Worm (Caenorhabditis elegans) whole organism, mixed stage, embryonic: ENCODE data around the gene nhr-280.

Experiments used
- M03D4.4 ChIP-seq: sonication (generic microtip); optimal IDR thresholded peaks from 2 replicates; lab custom pipeline; 2017; ENCODE audit warnings: mild to moderate bottlenecking, missing genetic modification characterization, missing compliant biosample characterization
- blmp-1 ChIP-seq: fragments of 150-350 bp; optimal IDR thresholded peaks from 2 replicates; lab custom pipeline; 2014; ENCODE audit warnings: missing biosample characterization, missing genetic modification characterization
- drap-1 ChIP-seq: fragments of 200-800 bp; sonication (Bioruptor generic); optimal IDR thresholded peaks from 3 replicates; lab custom pipeline; 2018; ENCODE audit warnings: mild to moderate bottlenecking, missing genetic modification characterization, missing compliant biosample characterization
- elt-3 ChIP-seq: fragments of 150-350 bp; optimal IDR thresholded peaks from 2 replicates; lab custom pipeline; 2014; ENCODE audit warnings: missing biosample characterization, missing genetic modification characterization
- flh-1 ChIP-seq: fragments of 200-800 bp; sonication (Bioruptor generic); optimal IDR thresholded peaks from 2 replicates; lab custom pipeline; 2018; ENCODE audit warnings: mild to moderate bottlenecking, missing genetic modification characterization, moderate library complexity, missing compliant biosample characterization
- lin-32 ChIP-seq: fragments of 200-800 bp; sonication (Bioruptor generic); optimal IDR thresholded peaks from 2 replicates; lab custom pipeline; 2018; ENCODE audit warnings: mild to moderate bottlenecking, missing genetic modification characterization, missing compliant biosample characterization
- mep-1 ChIP-seq: fragments of 150-350 bp; optimal IDR thresholded peaks from 2 replicates; lab custom pipeline; 2017; ENCODE audit warnings: missing biosample characterization, missing genetic modification reagents, missing genetic modification characterization, inconsistent platforms
- nhr-237 ChIP-seq: fragments of 150-350 bp; optimal IDR thresholded peaks from 2 replicates; lab custom pipeline; 2014; ENCODE audit warnings: missing biosample characterization, missing genetic modification characterization
- nhr-28 ChIP-seq: fragments of 150-350 bp; optimal IDR thresholded peaks from 2 replicates; lab custom pipeline; 2014; ENCODE audit warnings: missing biosample characterization, missing genetic modification characterization
- nhr-76 ChIP-seq: sonication (generic microtip); optimal IDR thresholded peaks from 2 replicates; lab custom pipeline; 2017; ENCODE audit warnings: missing biosample characterization, missing genetic modification characterization
- pha-4 ChIP-seq: fragments of 150-350 bp; optimal IDR thresholded peaks from 2 replicates; lab custom pipeline; 2018; ENCODE audit warnings: missing biosample characterization, missing genetic modification reagents, missing genetic modification characterization
- snpc-4 ChIP-seq: fragments of 150-350 bp; optimal IDR thresholded peaks from 2 replicates; lab custom pipeline; 2014; ENCODE audit warnings: missing biosample characterization, missing genetic modification characterization
- unc-39 ChIP-seq: fragments of 150-350 bp; optimal IDR thresholded peaks from 2 replicates; lab custom pipeline; 2014; ENCODE audit warnings: missing biosample characterization, missing genetic modification characterization
- zip-8 ChIP-seq: fragments of 150-350 bp; optimal IDR thresholded peaks from 2 replicates; lab custom pipeline; 2014; ENCODE audit warnings: missing biosample characterization, missing genetic modification characterization

- no peak for TF ChIP-seq unc-39 (tag; lab: Kevin White, UChicago)
- no peak for TF ChIP-seq drap-1
- no peak for TF ChIP-seq nhr-76 (tag; lab: Kevin White, UChicago)
- TF ChIP-seq nhr-28: no peak
- no peak for TF ChIP-seq snpc-4
- TF ChIP-seq mep-1: peak; percentile 41
- peak; percentile 3 for TF ChIP-seq nhr-237
- TF ChIP-seq blmp-1 (tag; lab: Kevin White, UChicago): no peak
- TF ChIP-seq elt-3 (tag; lab: Kevin White, UChicago): no peak
- no peak for TF ChIP-seq M03D4.4
- TF ChIP-seq pha-4: peak; percentile 50
- no peak for TF ChIP-seq lin-32 (GFP tag; lab: Kevin White, UChicago)
- TF ChIP-seq zip-8 (tag; lab: Kevin White, UChicago): no peak
- no peak for TF ChIP-seq flh-1
Measured at ce11 chrIII:87183-87582, 43.4 kb downstream of the nhr-280 start, which contains the start of the genes F54C4.4 and mrpl-40.
